Fruit fly (Drosophila melanogaster): Measurements from ENCODE around the gene CG4860.

dm6 chr3R:12197641-12198040, 23.6 kb downstream of the CG4860 start, which contains the start of gene Adk1:
- TF ChIP-seq rn (GFP tag; IDR thresholded peaks at IDR 0.05): no peak
- no peak for TF ChIP-seq CG12605 (GFP tag; IDR thresholded peaks at IDR 0.05)
- no peak for TF ChIP-seq EcR (GFP tag; optimal IDR thresholded peaks at IDR 0.05)
- no peak for TF ChIP-seq CG14655 (GFP tag; optimal IDR thresholded peaks at IDR 0.05)
- no peak for TF ChIP-seq Ets98B (GFP tag; IDR thresholded peaks at IDR 0.05)
- no peak for TF ChIP-seq CG34367 (tag; optimal IDR thresholded peaks at IDR 0.05)
- no peak for TF ChIP-seq CG17806 (tag; optimal IDR thresholded peaks at IDR 0.05)
- TF ChIP-seq D1 (tag; optimal IDR thresholded peaks at IDR 0.05): no peak
- no peak for TF ChIP-seq Snoo (tag; optimal IDR thresholded peaks at IDR 0.05)
- TF ChIP-seq CG8159 (tag; optimal IDR thresholded peaks at IDR 0.05): no peak
- no peak for TF ChIP-seq Pif1A (GFP tag; optimal IDR thresholded peaks at IDR 0.05)
- no peak for TF ChIP-seq CG8301 (tag; optimal IDR thresholded peaks at IDR 0.05)
- TF ChIP-seq fd96Ca (GFP tag; IDR thresholded peaks at IDR 0.05): no peak

All from whole organism, pupa.